Worm (Caenorhabditis elegans): ENCODE measurements around the gene arrd-18.

arrd-18 gene

ce11 chrV:3276184-3276583 lies 35.7 kb downstream of the arrd-18 start:
- TF ChIP-seq R02D3.7 (tag; optimal IDR thresholded peaks at IDR 0.05), result no peak
- peak in 1 of 2 experiments; percentile 80 for TF ChIP-seq unc-62 (GFP tag; optimal IDR thresholded peaks at IDR 0.05 in 1 of 2)
- no peak for TF ChIP-seq unc-62 (tag; optimal IDR thresholded peaks at IDR 0.05)
- no peak for TF ChIP-seq aha-1 (tag)
- no peak for TF ChIP-seq ztf-11 (tag; optimal IDR thresholded peaks at IDR 0.05)
- no peak for TF ChIP-seq nhr-10 (tag; optimal IDR thresholded peaks at IDR 0.05)
- TF ChIP-seq ceh-20 (GFP tag; IDR thresholded peaks at IDR 0.05), result 0 out of 2 replicates have a peak, but pooled peaks have one; percentile 26
- TF ChIP-seq hlh-11 (tag; optimal IDR thresholded peaks at IDR 0.05), result peak; percentile 70
- TF ChIP-seq Y5F2A.4 (GFP tag; optimal IDR thresholded peaks at IDR 0.05), result no peak
- no peak for TF ChIP-seq nhr-77 (tag; optimal IDR thresholded peaks at IDR 0.05)
- no peak for TF ChIP-seq mxl-2 (GFP tag; conservative IDR thresholded peaks at IDR 0.05)
- no peak for TF ChIP-seq Y75B8A.6 (GFP tag; IDR thresholded peaks at IDR 0.05)
- TF ChIP-seq lim-7 (GFP tag; IDR thresholded peaks at IDR 0.05), result no peak
- peak; percentile 56 for TF ChIP-seq dmd-6 (GFP tag; IDR thresholded peaks at IDR 0.05)
- TF ChIP-seq mdt-29 (GFP tag; IDR thresholded peaks at IDR 0.05), result no peak
- peak; percentile 49 for TF ChIP-seq mxl-3 (GFP tag; optimal IDR thresholded peaks at IDR 0.05)
- no peak for TF ChIP-seq spr-1 (tag; optimal IDR thresholded peaks at IDR 0.05)
- peak; percentile 16 for TF ChIP-seq hlh-30 (tag; optimal IDR thresholded peaks at IDR 0.05; ENCODE audit: insufficient read depth)
- TF ChIP-seq nhr-41 (GFP tag; IDR thresholded peaks at IDR 0.05), result no peak
- peak; percentile 15 for TF ChIP-seq nhr-11 (tag; optimal IDR thresholded peaks at IDR 0.05)
- TF ChIP-seq daf-16 (GFP tag; optimal IDR thresholded peaks at IDR 0.05), result peak in 1 of 2 experiments; percentile 90
- no peak for TF ChIP-seq daf-16 (tag; optimal IDR thresholded peaks at IDR 0.05)
- no peak for TF ChIP-seq F26F4.8 (GFP tag; conservative IDR thresholded peaks at IDR 0.05)

DNA sequence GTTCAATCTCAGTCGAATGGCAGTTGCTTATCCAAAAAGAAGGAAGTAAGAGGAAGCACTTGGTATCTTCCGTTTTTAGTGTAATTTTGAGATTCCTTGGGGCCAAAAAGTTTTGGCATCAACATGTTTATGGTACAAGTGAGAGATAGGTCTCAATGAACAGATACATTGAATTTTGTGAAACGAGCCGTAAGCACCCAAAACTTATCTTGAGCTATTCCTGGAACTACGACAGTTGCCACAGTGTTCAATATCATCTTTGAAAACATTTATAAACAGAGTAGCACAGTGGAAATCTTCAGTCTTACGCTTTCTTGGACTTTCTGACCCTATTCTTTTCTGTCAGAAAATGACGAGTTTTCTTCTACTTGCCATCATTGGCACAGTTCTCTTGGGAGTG lies 36.9 kb downstream of the arrd-18 start, which contains the start of gene T28A11.3:
T28A11.3 (plus strand) TSS at position 301 of the 400 bp plus-strand sequence.
- no peak for TF ChIP-seq aha-1 (tag)
- peak in 1 of 2 experiments; percentile 32 for TF ChIP-seq daf-16 (GFP tag; optimal IDR thresholded peaks at IDR 0.05)
- no peak for TF ChIP-seq daf-16 (tag; optimal IDR thresholded peaks at IDR 0.05)

ce11 chrV:3273577-3274100 lies 38.3 kb downstream of the arrd-18 start, which contains the start of gene T28A11.4:
T28A11.4 (plus strand) TSS chrV:3274050.
- TF ChIP-seq aha-1 (tag) (peak; percentile 68), mdt-29 (GFP tag; IDR thresholded peaks at IDR 0.05) (no peak), unc-62 (GFP tag; optimal IDR thresholded peaks at IDR 0.05 in 1 of 2) (peak in 1 of 2 experiments; percentile 55), unc-62 (tag; optimal IDR thresholded peaks at IDR 0.05) (no peak)

DNA sequence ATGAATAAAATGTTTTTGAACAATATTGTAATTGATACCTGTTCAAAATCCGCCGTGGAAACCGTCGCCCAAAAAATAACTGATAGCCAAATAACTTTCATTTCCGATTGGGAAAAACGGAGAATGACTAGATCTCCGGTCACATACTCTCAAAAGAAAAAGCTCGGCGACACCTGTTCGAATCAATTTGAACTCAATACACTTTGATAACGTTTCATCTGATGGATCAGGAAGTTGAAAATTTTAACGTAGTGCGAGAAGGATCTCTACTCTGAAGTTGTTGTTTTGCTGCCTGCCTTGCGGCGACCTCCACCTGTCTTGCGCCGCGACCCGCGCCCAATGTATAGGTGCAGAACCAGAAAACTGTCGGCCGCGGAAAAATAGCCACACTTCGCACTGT lies 38.8 kb downstream of the arrd-18 start, which contains the start of gene T28A11.20:
T28A11.20 (minus strand) TSS at position 101 of the 400 bp plus-strand sequence.
- TF ChIP-seq ceh-62 (tag; optimal IDR thresholded peaks at IDR 0.05) (no peak), dmd-9 (GFP tag; IDR thresholded peaks at IDR 0.05) (no peak), ztf-7 (tag; optimal IDR thresholded peaks at IDR 0.05) (no peak), ceh-20 (GFP tag; IDR thresholded peaks at IDR 0.05) (no peak), cey-2 (tag; optimal IDR thresholded peaks at IDR 0.05; ENCODE audit: borderline replicate concordance, insufficient read depth) (no peak), duxl-1 (tag; optimal IDR thresholded peaks at IDR 0.05; ENCODE audit: poor library complexity) (no peak), dpl-1 (GFP tag; optimal IDR thresholded peaks at IDR 0.05) (no peak), zip-2 (tag; optimal IDR thresholded peaks at IDR 0.05) (no peak), F26F4.8 (GFP tag; conservative IDR thresholded peaks at IDR 0.05) (no peak), daf-12 (tag; optimal IDR thresholded peaks at IDR 0.05) (no peak), ceh-32 (tag; optimal IDR thresholded peaks at IDR 0.05; ENCODE audit: poor library complexity) (no peak), egl-27 (tag; optimal IDR thresholded peaks at IDR 0.05) (no peak)

- peak in 1 of 2 experiments; percentile 97 for TF ChIP-seq unc-62 (GFP tag; optimal IDR thresholded peaks at IDR 0.05 in 1 of 2)
- no peak for TF ChIP-seq unc-62 (tag; optimal IDR thresholded peaks at IDR 0.05)
- peak; percentile 31 for TF ChIP-seq aha-1 (tag)
- no peak for TF ChIP-seq duxl-1 (tag; optimal IDR thresholded peaks at IDR 0.05; ENCODE audit: poor library complexity)
Observed at ce11 chrV:3269407-3269806, 42.5 kb downstream of the arrd-18 start, which contains the start of gene T28A11.19. T28A11.19 (minus strand) TSS chrV:3269514.

Data from whole organism, L4 larva.